Fruit fly (Drosophila melanogaster) whole organism, embryonic: ENCODE measurements around the gene NK7.1.

Source experiments
- Bgb ChIP-seq: fragments of 200-800 bp; sonication (Bioruptor generic); IDR thresholded peaks from 2 replicates; pipeline ENCODE4 v1.3.6; 2022; ENCODE audit warnings: missing biosample characterization, missing genetic modification characterization; ENCODE audit not compliant: partially characterized antibody
- Blimp-1 ChIP-seq: fragments of 200-800 bp; sonication (Bioruptor generic); optimal IDR thresholded peaks from 3 replicates; lab custom pipeline; 2018; ENCODE audit warnings: missing biosample characterization, missing genetic modification characterization, mild to moderate bottlenecking, moderate library complexity, missing genetic modification reagents
- CG11093 ChIP-seq: fragments of 200-800 bp; sonication (Bioruptor generic); IDR thresholded peaks from 3 replicates; pipeline ENCODE4 v1.3.6; 2022; ENCODE audit warnings: missing biosample characterization, missing genetic modification characterization
- CG11560 ChIP-seq: fragments of 200-800 bp; sonication (Bioruptor generic); IDR thresholded peaks from 3 replicates; pipeline ENCODE4 v1.3.6; 2022; ENCODE audit warnings: missing biosample characterization, missing genetic modification characterization
- CG13624 ChIP-seq: fragments of 200-800 bp; sonication (Bioruptor generic); optimal IDR thresholded peaks from 2 replicates; lab custom pipeline; 2016; ENCODE audit warnings: missing biosample characterization, missing genetic modification characterization
- CG14014 ChIP-seq: fragments of 200-800 bp; sonication (Bioruptor generic); IDR thresholded peaks from 2 replicates; pipeline ENCODE4 v1.3.6; 2022; ENCODE audit warnings: missing biosample characterization, missing genetic modification characterization
- CG14710 ChIP-seq: fragments of 200-800 bp; sonication (Bioruptor generic); optimal IDR thresholded peaks from 3 replicates; lab custom pipeline; 2019; ENCODE audit warnings: missing biosample characterization, mild to moderate bottlenecking, missing genetic modification characterization, moderate library complexity
- CG1602 ChIP-seq: fragments of 200-800 bp; sonication (Bioruptor generic); optimal IDR thresholded peaks from 3 replicates; lab custom pipeline; 2016; ENCODE audit warnings: missing biosample characterization, missing genetic modification characterization
- CG16779 ChIP-seq: fragments of 200-800 bp; sonication (Bioruptor generic); IDR thresholded peaks from 2 replicates; pipeline ENCODE4 v1.3.6; 2022; ENCODE audit warnings: missing biosample characterization, missing genetic modification characterization
- CG2120 ChIP-seq: fragments of 200-800 bp; sonication (Bioruptor generic); optimal IDR thresholded peaks from 3 replicates; lab custom pipeline; 2016; ENCODE audit warnings: missing biosample characterization, missing genetic modification characterization
- CG34376 ChIP-seq: fragments of 200-800 bp; sonication (Bioruptor generic); optimal IDR thresholded peaks from 2 replicates; lab custom pipeline; 2018; ENCODE audit warnings: missing biosample characterization, mild to moderate bottlenecking, missing genetic modification characterization
- CG3995 ChIP-seq: fragments of 200-800 bp; sonication (Bioruptor generic); optimal IDR thresholded peaks from 3 replicates; lab custom pipeline; 2016; ENCODE audit warnings: missing biosample characterization, missing genetic modification characterization
- CG6683 ChIP-seq: fragments of 200-800 bp; sonication (Bioruptor generic); optimal IDR thresholded peaks from 2 replicates; lab custom pipeline; 2017; ENCODE audit warnings: missing biosample characterization, mild to moderate bottlenecking, missing genetic modification characterization, missing genetic modification reagents
- CG6813 ChIP-seq: fragments of 200-800 bp; sonication (Bioruptor generic); optimal IDR thresholded peaks from 2 replicates; lab custom pipeline; 2017; ENCODE audit warnings: missing biosample characterization, missing genetic modification characterization, mild to moderate bottlenecking, moderate library complexity, missing genetic modification reagents
- CG7839 ChIP-seq: fragments of 200-800 bp; sonication (Bioruptor generic); optimal IDR thresholded peaks from 3 replicates; lab custom pipeline; 2018; ENCODE audit warnings: missing biosample characterization, mild to moderate bottlenecking, missing genetic modification characterization, moderate library complexity
- CG7987 ChIP-seq: fragments of 200-800 bp; sonication (Bioruptor generic); optimal IDR thresholded peaks from 2 replicates; lab custom pipeline; 2018; ENCODE audit warnings: missing biosample characterization, mild to moderate bottlenecking, missing genetic modification characterization, moderate library complexity
- CG8924 ChIP-seq: fragments of 200-800 bp; optimal IDR thresholded peaks from 3 replicates; lab custom pipeline; 2019; ENCODE audit warnings: missing biosample characterization, mild to moderate bottlenecking, missing genetic modification characterization, moderate library complexity
- CG9609 ChIP-seq: fragments of 200-800 bp; sonication (Bioruptor generic); optimal IDR thresholded peaks from 3 replicates; lab custom pipeline; 2016; ENCODE audit warnings: missing biosample characterization, missing genetic modification characterization
- Camta ChIP-seq: fragments of 200-800 bp; sonication (Bioruptor generic); optimal IDR thresholded peaks from 2 replicates; lab custom pipeline; 2016; ENCODE audit warnings: missing biosample characterization, missing genetic modification characterization
- Dip2 ChIP-seq: fragments of 200-800 bp; sonication (Bioruptor generic); IDR thresholded peaks from 2 replicates; pipeline ENCODE4 v1.3.6; 2022; ENCODE audit warnings: missing biosample characterization, missing genetic modification characterization
- H15 ChIP-seq: fragments of 200-800 bp; sonication (Bioruptor generic); IDR thresholded peaks from 3 replicates; pipeline ENCODE4 v1.3.6; 2022; ENCODE audit warnings: missing biosample characterization, missing genetic modification characterization
- HmgZ ChIP-seq: fragments of 200-800 bp; sonication (Bioruptor generic); optimal IDR thresholded peaks from 2 replicates; lab custom pipeline; 2018; ENCODE audit warnings: missing biosample characterization, mild to moderate bottlenecking, missing genetic modification characterization
- Hsf ChIP-seq: fragments of 200-800 bp; sonication (Bioruptor generic); optimal IDR thresholded peaks from 3 replicates; lab custom pipeline; 2016; ENCODE audit warnings: missing biosample characterization, missing genetic modification characterization
- Mrtf ChIP-seq: fragments of 200-800 bp; sonication (Bioruptor generic); IDR thresholded peaks from 3 replicates; pipeline ENCODE4 v1.3.6; 2022; ENCODE audit warnings: missing biosample characterization, missing genetic modification characterization
- Poxn ChIP-seq: fragments of 200-800 bp; sonication (Bioruptor generic); IDR thresholded peaks from 2 replicates; pipeline ENCODE4 v1.3.6; 2022; ENCODE audit warnings: missing biosample characterization, missing genetic modification characterization
- Stat92E ChIP-seq, 3 experiments: fragments of >200 bp in 2 of 3; fragments of 200-800 bp in 1 of 3; sonication (Bioruptor generic) in 1 of 3; optimal IDR thresholded peaks; 2 replicates each; lab custom pipeline; 2017 to 2019; ENCODE audit warnings: missing biosample characterization in 3 of 3, missing genetic modification characterization in 3 of 3, mild to moderate bottlenecking in 1 of 3, moderate library complexity in 1 of 3
- az2 ChIP-seq: fragments of 200-800 bp; sonication (Bioruptor generic); optimal IDR thresholded peaks from 3 replicates; lab custom pipeline; 2016; ENCODE audit warnings: missing biosample characterization, missing genetic modification characterization
- chm ChIP-seq: fragments of 200-800 bp; sonication (Bioruptor generic); IDR thresholded peaks from 2 replicates; pipeline ENCODE4 v1.3.6; 2022; ENCODE audit warnings: missing biosample characterization, missing genetic modification characterization
- crol ChIP-seq: fragments of 200-800 bp; sonication (Bioruptor generic); IDR thresholded peaks from 2 replicates; pipeline ENCODE4 v1.3.6; 2022; ENCODE audit warnings: missing biosample characterization, missing genetic modification characterization
- dan ChIP-seq: fragments of 200-800 bp; sonication (Bioruptor generic); IDR thresholded peaks from 2 replicates; pipeline ENCODE4 v1.3.6; 2022; ENCODE audit warnings: missing biosample characterization, missing genetic modification characterization
- dmrt11E ChIP-seq: fragments of 200-800 bp; sonication (Bioruptor generic); optimal IDR thresholded peaks from 3 replicates; lab custom pipeline; 2018; ENCODE audit warnings: missing biosample characterization, mild to moderate bottlenecking, missing genetic modification characterization, moderate library complexity
- fd64A ChIP-seq: fragments of 200-800 bp; sonication (Bioruptor generic); optimal IDR thresholded peaks from 3 replicates; lab custom pipeline; 2018; ENCODE audit warnings: missing biosample characterization, mild to moderate bottlenecking, missing genetic modification characterization
- h ChIP-seq: fragments of >200 bp; optimal IDR thresholded peaks from 2 replicates; lab custom pipeline; 2017
- her ChIP-seq: fragments of 200-800 bp; sonication (Bioruptor generic); optimal IDR thresholded peaks from 2 replicates; lab custom pipeline; 2016; ENCODE audit warnings: missing biosample characterization, missing genetic modification characterization
- hkb ChIP-seq, 2 experiments: fragments of 200-800 bp in 1 of 2; fragments of >200 bp in 1 of 2; sonication (Bioruptor generic) in 1 of 2; IDR thresholded peaks in 1 of 2; optimal IDR thresholded peaks in 1 of 2; 2 replicates each; pipeline versions ENCODE4 v1.3.6 to Lab custom; 2017 to 2022; ENCODE audit warnings: missing biosample characterization in 1 of 2, missing genetic modification characterization in 1 of 2
- kah ChIP-seq: fragments of 200-800 bp; sonication (Bioruptor generic); optimal IDR thresholded peaks from 2 replicates; lab custom pipeline; 2018; ENCODE audit warnings: missing biosample characterization, mild to moderate bottlenecking, missing genetic modification characterization
- lola ChIP-seq, 3 experiments: fragments of >200 bp in 2 of 3; fragments of 200-800 bp in 1 of 3; sonication (Bioruptor generic) in 1 of 3; optimal IDR thresholded peaks; 2 replicates each; lab custom pipeline; 2017 to 2019; ENCODE audit warnings: missing biosample characterization in 3 of 3, missing genetic modification characterization in 3 of 3, mild to moderate bottlenecking in 1 of 3, moderate library complexity in 1 of 3
- nau ChIP-seq: fragments of 200-800 bp; sonication (Bioruptor generic); optimal IDR thresholded peaks from 3 replicates; lab custom pipeline; 2017; ENCODE audit warnings: missing biosample characterization, mild to moderate bottlenecking, missing genetic modification characterization, missing genetic modification reagents
- nerfin-2 ChIP-seq: fragments of 200-800 bp; sonication (Bioruptor generic); IDR thresholded peaks from 2 replicates; pipeline ENCODE4 v1.3.6; 2022; ENCODE audit warnings: missing biosample characterization, missing genetic modification characterization; ENCODE audit not compliant: partially characterized antibody
- oc ChIP-seq: fragments of 200-800 bp; sonication (Bioruptor generic); optimal IDR thresholded peaks from 2 replicates; lab custom pipeline; 2018; ENCODE audit warnings: missing biosample characterization, mild to moderate bottlenecking, missing genetic modification characterization, moderate library complexity
- onecut ChIP-seq: fragments of 200-800 bp; sonication (Bioruptor generic); IDR thresholded peaks from 2 replicates; pipeline ENCODE4 v1.3.6; 2022; ENCODE audit warnings: missing biosample characterization, missing genetic modification characterization
- pho ChIP-seq: fragments of 200-800 bp; sonication (Bioruptor generic); optimal IDR thresholded peaks from 2 replicates; lab custom pipeline; 2016; ENCODE audit warnings: missing biosample characterization, missing genetic modification characterization
- phol ChIP-seq: fragments of 200-800 bp; sonication (Bioruptor generic); optimal IDR thresholded peaks from 3 replicates; lab custom pipeline; 2018; ENCODE audit warnings: missing biosample characterization, mild to moderate bottlenecking, missing genetic modification characterization, moderate library complexity
- stc ChIP-seq: fragments of 200-800 bp; sonication (Bioruptor generic); IDR thresholded peaks from 2 replicates; pipeline ENCODE4 v1.3.6; 2022; ENCODE audit warnings: missing biosample characterization, missing genetic modification characterization
- tgo ChIP-seq: fragments of 200-800 bp; sonication (Bioruptor generic); IDR thresholded peaks from 3 replicates; pipeline ENCODE4 v1.3.6; 2022; ENCODE audit warnings: missing biosample characterization, missing genetic modification characterization
- toy ChIP-seq: fragments of 200-800 bp; sonication (Bioruptor generic); IDR thresholded peaks from 2 replicates; pipeline ENCODE4 v1.3.6; 2022; ENCODE audit warnings: missing biosample characterization, missing genetic modification characterization
- ttk ChIP-seq: fragments of 200-800 bp; sonication (Bioruptor generic); IDR thresholded peaks from 2 replicates; pipeline ENCODE4 v2.1.2; 2022; ENCODE audit warnings: missing biosample characterization, missing genetic modification characterization
- vnd ChIP-seq: fragments of 200-800 bp; sonication (Bioruptor generic); IDR thresholded peaks from 3 replicates; pipeline ENCODE4 v1.3.6; 2022; ENCODE audit warnings: missing biosample characterization, missing genetic modification characterization; ENCODE audit not compliant: partially characterized antibody

The NK7.1 gene

DNA sequence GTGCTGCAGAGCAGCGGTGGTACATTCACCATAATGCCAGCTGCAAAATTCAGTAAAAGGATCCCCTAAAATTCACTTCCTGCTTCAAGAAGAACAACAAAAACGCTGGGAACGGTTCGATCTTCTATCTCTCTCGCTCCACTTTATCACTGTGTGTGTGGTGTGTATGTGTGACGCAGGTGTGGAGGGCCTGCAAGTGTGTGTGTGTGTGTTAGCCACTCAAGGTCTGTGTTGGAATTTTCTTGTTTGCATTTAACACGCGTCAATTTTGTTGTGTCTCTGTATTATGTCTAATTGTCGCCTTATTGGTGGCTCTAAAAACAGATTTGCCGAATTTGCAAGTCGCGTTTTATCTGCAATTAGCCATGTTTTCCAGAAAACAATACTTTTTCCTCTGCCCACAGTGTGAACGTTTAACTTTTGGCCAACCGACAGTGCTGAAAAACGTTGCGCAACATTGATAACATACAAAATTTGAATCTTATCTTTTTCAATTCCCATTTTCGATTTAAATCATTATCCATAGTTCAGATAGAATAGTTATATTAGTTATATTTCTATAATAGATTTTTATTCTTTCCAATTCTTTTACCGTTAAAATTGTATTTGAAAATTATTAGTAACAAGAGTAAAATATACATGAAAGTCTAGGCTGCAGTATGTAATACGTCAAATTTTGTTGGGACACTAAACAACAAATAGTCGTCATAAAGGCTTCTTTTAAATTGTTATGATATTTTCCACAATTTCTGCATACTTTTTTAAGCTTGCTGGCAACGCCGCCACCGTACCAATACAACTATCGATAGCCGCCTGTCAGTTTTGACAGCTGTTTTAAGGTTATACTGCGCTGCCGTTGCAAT lies 46.3 kb downstream of the NK7.1 start, which contains the start of the genes Afti and ATPsynE (continued):
- TF ChIP-seq CG11560 (tag; lab: Robert Waterston, UW) (peak; percentile 54; the same call in 1 of the 3 replicates), tgo (GFP tag; lab: Robert Waterston, UW) (peak; percentile 73), H15 (GFP tag; lab: Robert Waterston, UW) (peak; percentile 50; the same call in 1 of the 3 replicates), hkb (optimal IDR thresholded peaks at IDR 0.05; lab: Kevin White, UChicago) (no peak), hkb (GFP tag; IDR thresholded peaks at IDR 0.05; lab: Robert Waterston, UW) (peak; percentile 72), CG1602 (GFP tag; lab: Kevin White, UChicago) (peak; percentile 58), CG13624 (GFP tag; lab: Kevin White, UChicago) (peak; percentile 66), dmrt11E (tag; lab: Kevin White, UChicago) (peak; percentile 67), az2 (peak; percentile 68), Bgb (GFP tag; lab: Robert Waterston, UW) (peak; percentile 82), CG6683 (GFP tag; lab: Kevin White, UChicago) (no peak), onecut (GFP tag; lab: Robert Waterston, UW) (peak; percentile 45), fd64A (GFP tag; lab: Kevin White, UChicago) (no peak), CG8924 (peak; percentile 63), toy (GFP tag; lab: Robert Waterston, UW) (0 out of 2 replicates have a peak, but pooled peaks have one; percentile 25), CG6813 (GFP tag; lab: Kevin White, UChicago) (peak; percentile 19), h (lab: Kevin White, UChicago) (no peak), Stat92E (GFP tag; optimal IDR thresholded peaks at IDR 0.05; lab: Kevin White, UChicago) (no peak), CG7987 (peak; percentile 40), nerfin-2 (GFP tag; lab: Robert Waterston, UW) (0 out of 2 replicates have a peak, but pooled peaks have one; percentile 28), stc (GFP tag; lab: Robert Waterston, UW) (peak; percentile 59), CG11093 (GFP tag; lab: Robert Waterston, UW) (peak; percentile 50; the same call in 1 of the 3 replicates), Camta (GFP tag; lab: Kevin White, UChicago) (no peak), vnd (peak; percentile 46; the same call in 1 of the 3 replicates), CG7839 (tag; lab: Kevin White, UChicago) (no peak), dan (GFP tag; lab: Robert Waterston, UW) (no peak), pho (GFP tag; lab: Kevin White, UChicago) (peak; percentile 68), Dip2 (GFP tag; lab: Robert Waterston, UW) (no peak), CG3995 (no peak), Blimp-1 (GFP tag; lab: Kevin White, UChicago) (no peak), crol (no peak), CG9609 (GFP tag; lab: Kevin White, UChicago) (peak; percentile 63), Mrtf (0 out of 3 replicates have a peak, but pooled peaks have one; percentile 60), ttk (peak; percentile 72), lola (GFP tag; optimal IDR thresholded peaks at IDR 0.05; lab: Kevin White, UChicago) (peak in 1 of 3 experiments; percentile 55), kah (GFP tag; lab: Kevin White, UChicago) (no peak), Poxn (GFP tag; lab: Robert Waterston, UW) (no peak), CG16779 (0 out of 2 replicates have a peak, but pooled peaks have one; percentile 14), CG34376 (peak; percentile 39), her (GFP tag; lab: Kevin White, UChicago) (peak; percentile 22), CG14710 (tag; lab: Kevin White, UChicago) (peak; percentile 83), CG14014 (GFP tag; lab: Robert Waterston, UW) (peak; percentile 67), phol (tag; lab: Kevin White, UChicago) (peak; percentile 74), nau (no peak), CG2120 (GFP tag; lab: Kevin White, UChicago) (peak; percentile 79), chm (peak; percentile 37), HmgZ (tag; lab: Kevin White, UChicago) (peak; percentile 19), Hsf (peak; percentile 70), oc (tag; lab: Kevin White, UChicago) (no peak)
